Worm (Caenorhabditis elegans): ENCODE results near the gene Y69H2.15.

DNA sequence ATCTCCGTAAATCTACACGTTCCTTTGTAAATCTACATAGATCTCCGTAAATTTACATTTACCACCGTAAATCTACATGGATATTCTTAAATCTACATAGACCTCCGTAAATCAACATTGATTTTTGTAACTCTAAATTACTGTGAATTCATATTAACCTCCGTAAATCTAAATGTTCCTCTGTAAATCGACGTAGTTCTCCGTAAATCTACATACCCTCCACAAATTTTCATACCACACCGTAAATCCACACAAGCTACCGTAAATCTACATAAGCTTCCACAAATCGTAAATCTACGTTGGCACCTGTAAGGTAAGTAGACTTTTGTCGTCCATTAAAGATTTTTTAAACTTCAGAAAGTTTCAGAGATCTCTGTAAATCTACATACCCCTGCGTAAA lies 41.6 kb downstream of the Y69H2.15 start:
- TF ChIP-seq snpc-4 (tag; optimal IDR thresholded peaks at IDR 0.05) = no peak
- TF ChIP-seq drap-1 (GFP tag; optimal IDR thresholded peaks at IDR 0.05) = no peak
- no peak for TF ChIP-seq unc-120 (tag; optimal IDR thresholded peaks at IDR 0.05; ENCODE audit: poor library complexity, severe bottlenecking)
- no peak for TF ChIP-seq pha-4 (tag; optimal IDR thresholded peaks at IDR 0.05)
- TF ChIP-seq nhr-12 (tag; optimal IDR thresholded peaks at IDR 0.05) = no peak
- no peak for TF ChIP-seq cnd-1 (tag; optimal IDR thresholded peaks at IDR 0.05)
- no peak for TF ChIP-seq nhr-76 (tag; optimal IDR thresholded peaks at IDR 0.05)

All from whole organism, mixed stage, embryonic.